Worm (Caenorhabditis elegans): ENCODE data around the gene nop-1.

Gene nop-1

ce11 chrIII:5919799-5920387, 38.6 kb upstream of the nop-1 start, which contains the start of the genes tdo-2 and C28H8.2:
Gene tdo-2, minus strand, starts transcription at chrIII:5919955.
Gene C28H8.2, plus strand, starts transcription at chrIII:5920322.
- no peak for TF ChIP-seq T26A5.8 (tag; optimal IDR thresholded peaks at IDR 0.05)
- peak; percentile 58; the same call in 1 of the 2 replicates for TF ChIP-seq K11D2.4 (GFP tag; IDR thresholded peaks at IDR 0.05)
- TF ChIP-seq B0035.1 (tag; optimal IDR thresholded peaks at IDR 0.05), result no peak
- TF ChIP-seq dox-1 (GFP tag; IDR thresholded peaks at IDR 0.05), result no peak
- TF ChIP-seq cebp-2 (GFP tag; IDR thresholded peaks at IDR 0.05), result no peak
- TF ChIP-seq bed-1 (GFP tag; IDR thresholded peaks at IDR 0.05), result no peak
- no peak for TF ChIP-seq nfya-1 (tag; optimal IDR thresholded peaks at IDR 0.05; ENCODE audit: borderline replicate concordance, insufficient read depth)
- TF ChIP-seq aptf-3 (GFP tag; IDR thresholded peaks at IDR 0.05), result no peak
- TF ChIP-seq die-1 (tag; optimal IDR thresholded peaks at IDR 0.05), result peak; percentile 39
- TF ChIP-seq hlh-12 (tag; optimal IDR thresholded peaks at IDR 0.05), result no peak
- no peak for TF ChIP-seq unc-62 (GFP tag; optimal IDR thresholded peaks at IDR 0.05)
- no peak for TF ChIP-seq ztf-25 (GFP tag; IDR thresholded peaks at IDR 0.05)
- no peak for TF ChIP-seq F49E8.2 (tag; optimal IDR thresholded peaks at IDR 0.05; ENCODE audit: insufficient read depth)
- TF ChIP-seq nfyb-1 (GFP tag; IDR thresholded peaks at IDR 0.05), result 0 out of 2 replicates have a peak, but pooled peaks have one; percentile 13
- no peak for TF ChIP-seq ztf-22 (GFP tag; optimal IDR thresholded peaks at IDR 0.05)
- TF ChIP-seq hmg-20 (GFP tag; IDR thresholded peaks at IDR 0.05), result no peak
- TF ChIP-seq bed-2 (GFP tag; IDR thresholded peaks at IDR 0.05), result no peak
- TF ChIP-seq T07F8.4 (tag; optimal IDR thresholded peaks at IDR 0.05), result no peak
- no peak for TF ChIP-seq nhr-179 (tag; optimal IDR thresholded peaks at IDR 0.05)
- no peak for TF ChIP-seq ztf-28 (GFP tag; IDR thresholded peaks at IDR 0.05)
- TF ChIP-seq B0336.3 (GFP tag; IDR thresholded peaks at IDR 0.05), result no peak
- no peak for TF ChIP-seq F23B12.7 (tag; optimal IDR thresholded peaks at IDR 0.05; ENCODE audit: insufficient read depth)
- no peak for TF ChIP-seq nfya-2 (GFP tag; IDR thresholded peaks at IDR 0.05)
- TF ChIP-seq attf-3 (GFP tag; conservative IDR thresholded peaks at IDR 0.05), result no peak
- TF ChIP-seq sea-2 (GFP tag; IDR thresholded peaks at IDR 0.05), result no peak
- TF ChIP-seq cebp-1 (GFP tag; IDR thresholded peaks at IDR 0.05), result no peak
- TF ChIP-seq cebp-1 (tag; optimal IDR thresholded peaks at IDR 0.05), result peak; percentile 36
- peak; percentile 43 for TF ChIP-seq lin-40 (tag; optimal IDR thresholded peaks at IDR 0.05)
- TF ChIP-seq let-607 (tag; optimal IDR thresholded peaks at IDR 0.05), result no peak
- TF ChIP-seq D2030.7 (GFP tag; IDR thresholded peaks at IDR 0.05), result no peak
- no peak for TF ChIP-seq ztf-3 (GFP tag; optimal IDR thresholded peaks at IDR 0.05)
- no peak for TF ChIP-seq F39B2.1 (GFP tag; IDR thresholded peaks at IDR 0.05)
- TF ChIP-seq chd-7 (tag; optimal IDR thresholded peaks at IDR 0.05), result peak; percentile 16
- no peak for TF ChIP-seq zim-3 (tag; optimal IDR thresholded peaks at IDR 0.05)
- no peak for TF ChIP-seq B0019.2 (GFP tag; conservative IDR thresholded peaks at IDR 0.05)
- no peak for TF ChIP-seq B0261.1 (tag; optimal IDR thresholded peaks at IDR 0.05)
- TF ChIP-seq lsl-1 (GFP tag; optimal IDR thresholded peaks at IDR 0.05), result no peak
- no peak for TF ChIP-seq F37B4.10 (GFP tag; IDR thresholded peaks at IDR 0.05)
- no peak for TF ChIP-seq aptf-2 (GFP tag; conservative IDR thresholded peaks at IDR 0.05)
- TF ChIP-seq attf-5 (GFP tag; optimal IDR thresholded peaks at IDR 0.05), result no peak
- no peak for TF ChIP-seq tlf-1 (GFP tag; optimal IDR thresholded peaks at IDR 0.05)
- no peak for TF ChIP-seq ZK185.1 (tag; optimal IDR thresholded peaks at IDR 0.05; ENCODE audit: poor library complexity, severe bottlenecking)
- TF ChIP-seq lin-26 (GFP tag; IDR thresholded peaks at IDR 0.05), result no peak
- peak; percentile 71; the same call in 1 of the 2 replicates for TF ChIP-seq C06A6.2 (GFP tag; conservative IDR thresholded peaks at IDR 0.05)
- TF ChIP-seq let-526 (GFP tag; IDR thresholded peaks at IDR 0.05), result no peak
- no peak for TF ChIP-seq ets-4 (GFP tag; optimal IDR thresholded peaks at IDR 0.05)
- no peak for TF ChIP-seq F22D6.2 (tag; optimal IDR thresholded peaks at IDR 0.05)
- TF ChIP-seq Y56A3A.18 (GFP tag; IDR thresholded peaks at IDR 0.05), result no peak

Measured in whole organism, young adult.